Worm (Caenorhabditis elegans) whole organism, L2 larva: ENCODE measurements around the gene grk-1.

ENCODE experiments used
- F13H6.1 ChIP-seq: sonication (generic microtip); optimal IDR thresholded peaks from 2 replicates; lab custom pipeline; 2016; ENCODE audit warnings: missing genetic modification characterization, missing compliant biosample characterization
- R02D3.7 ChIP-seq: fragments of 150-350 bp; optimal IDR thresholded peaks from 2 replicates; lab custom pipeline; 2014; ENCODE audit warnings: missing biosample characterization, missing genetic modification characterization
- alr-1 ChIP-seq: fragments of 150-350 bp; optimal IDR thresholded peaks from 2 replicates; lab custom pipeline; 2014; ENCODE audit warnings: missing biosample characterization, missing genetic modification characterization
- aly-2 ChIP-seq: fragments of 150-350 bp; optimal IDR thresholded peaks from 2 replicates; lab custom pipeline; 2014; ENCODE audit warnings: missing biosample characterization, missing genetic modification characterization
- ama-1 ChIP-seq: fragments of 150-350 bp; optimal IDR thresholded peaks from 2 replicates; lab custom pipeline; 2018; ENCODE audit warnings: inconsistent platforms
- blmp-1 ChIP-seq: sonication (generic microtip); optimal IDR thresholded peaks from 2 replicates; lab custom pipeline; 2017; ENCODE audit warnings: missing genetic modification characterization, mild to moderate bottlenecking, missing compliant biosample characterization, antibody characterized with exemption, moderate library complexity; ENCODE audit not compliant: insufficient read depth
- ceh-82 ChIP-seq: fragments of 150-350 bp; optimal IDR thresholded peaks from 2 replicates; lab custom pipeline; 2014; ENCODE audit warnings: missing biosample characterization, missing genetic modification characterization
- crh-2 ChIP-seq: sonication (generic microtip); optimal IDR thresholded peaks from 2 replicates; lab custom pipeline; 2017; ENCODE audit warnings: missing biosample characterization, missing genetic modification characterization
- dmd-4 ChIP-seq: sonication (generic microtip); optimal IDR thresholded peaks from 2 replicates; lab custom pipeline; 2017; ENCODE audit warnings: missing biosample characterization, missing genetic modification characterization
- egl-27 ChIP-seq: sonication (generic microtip); optimal IDR thresholded peaks from 3 replicates; lab custom pipeline; 2017; ENCODE audit warnings: missing biosample characterization, missing genetic modification reagents, missing genetic modification characterization
- elt-3 ChIP-seq: sonication (generic microtip); optimal IDR thresholded peaks from 2 replicates; lab custom pipeline; 2017; ENCODE audit warnings: missing biosample characterization, missing genetic modification characterization
- fos-1 ChIP-seq: fragments of 150-350 bp; optimal IDR thresholded peaks from 2 replicates; lab custom pipeline; 2014; ENCODE audit warnings: missing biosample characterization, missing genetic modification characterization
- lin-11 ChIP-seq: fragments of 150-350 bp; sonication (generic microtip); optimal IDR thresholded peaks from 2 replicates; lab custom pipeline; 2014; ENCODE audit warnings: missing biosample characterization, missing genetic modification characterization, inconsistent platforms, mixed read lengths
- lin-39 ChIP-seq: fragments of 150-350 bp; optimal IDR thresholded peaks from 2 replicates; lab custom pipeline; 2014; ENCODE audit warnings: missing biosample characterization, missing genetic modification reagents, missing genetic modification characterization
- mab-5 ChIP-seq: fragments of 150-350 bp; optimal IDR thresholded peaks from 2 replicates; lab custom pipeline; 2014; ENCODE audit warnings: missing biosample characterization, missing genetic modification characterization
- mbf-1 ChIP-seq: sonication (generic microtip); optimal IDR thresholded peaks from 2 replicates; lab custom pipeline; 2017; ENCODE audit warnings: missing biosample characterization, missing genetic modification characterization
- mdl-1 ChIP-seq, 2 experiments: fragments of 150-350 bp in 1 of 2; sonication (generic microtip) in 1 of 2; optimal IDR thresholded peaks; 2 replicates each; lab custom pipeline; 2017; ENCODE audit warnings: missing biosample characterization in 2 of 2, missing genetic modification characterization in 2 of 2
- nhr-10 ChIP-seq: sonication (generic microtip); optimal IDR thresholded peaks from 2 replicates; lab custom pipeline; 2017; ENCODE audit warnings: missing biosample characterization, missing genetic modification characterization
- nhr-11 ChIP-seq: fragments of 150-350 bp; optimal IDR thresholded peaks from 2 replicates; lab custom pipeline; 2014; ENCODE audit warnings: missing biosample characterization, missing genetic modification characterization
- nhr-12 ChIP-seq: fragments of 150-350 bp; optimal IDR thresholded peaks from 2 replicates; lab custom pipeline; 2014; ENCODE audit warnings: missing biosample characterization, missing genetic modification characterization
- nhr-129 ChIP-seq: fragments of 150-350 bp; optimal IDR thresholded peaks from 2 replicates; lab custom pipeline; 2014; ENCODE audit warnings: missing biosample characterization, missing genetic modification characterization
- nhr-237 ChIP-seq: fragments of 150-350 bp; optimal IDR thresholded peaks from 2 replicates; lab custom pipeline; 2014; ENCODE audit warnings: missing biosample characterization, missing genetic modification characterization
- nhr-6 ChIP-seq: fragments of 150-350 bp; optimal IDR thresholded peaks from 2 replicates; lab custom pipeline; 2014; ENCODE audit warnings: missing biosample characterization, missing genetic modification characterization
- peb-1 ChIP-seq: fragments of 150-350 bp; optimal IDR thresholded peaks from 2 replicates; lab custom pipeline; 2014; ENCODE audit warnings: missing biosample characterization, missing genetic modification characterization
- sem-4 ChIP-seq: fragments of 150-350 bp; optimal IDR thresholded peaks from 2 replicates; lab custom pipeline; 2014; ENCODE audit warnings: missing biosample characterization, missing genetic modification reagents, missing genetic modification characterization
- skn-1 ChIP-seq: sonication (generic microtip); optimal IDR thresholded peaks from 2 replicates; lab custom pipeline; 2017; ENCODE audit warnings: missing biosample characterization, missing genetic modification characterization
- sma-3 ChIP-seq: sonication (generic microtip); optimal IDR thresholded peaks from 2 replicates; lab custom pipeline; 2016; ENCODE audit warnings: missing genetic modification reagents, missing genetic modification characterization, missing compliant biosample characterization
- sma-9 ChIP-seq, 2 experiments: fragments of 150-350 bp in 1 of 2; sonication (generic microtip) in 1 of 2; optimal IDR thresholded peaks; 2 replicates each; lab custom pipeline; 2014 to 2016; ENCODE audit warnings: missing genetic modification characterization in 2 of 2, mild to moderate bottlenecking in 1 of 2, missing biosample characterization in 1 of 2, missing compliant biosample characterization in 1 of 2, missing genetic modification reagents in 1 of 2, moderate library complexity in 1 of 2
- snpc-4 ChIP-seq: fragments of 150-350 bp; optimal IDR thresholded peaks from 2 replicates; lab custom pipeline; 2014; ENCODE audit warnings: missing biosample characterization, missing genetic modification characterization
- unc-55 ChIP-seq: fragments of 150-350 bp; sonication (generic microtip); optimal IDR thresholded peaks from 3 replicates; lab custom pipeline; 2014; ENCODE audit warnings: missing biosample characterization, missing genetic modification reagents, missing genetic modification characterization
- zag-1 ChIP-seq: fragments of 150-350 bp; optimal IDR thresholded peaks from 2 replicates; lab custom pipeline; 2014; ENCODE audit warnings: missing biosample characterization, missing genetic modification characterization
- ztf-1 ChIP-seq: fragments of 200-800 bp; sonication (Bioruptor generic); conservative IDR thresholded peaks from 2 replicates; pipeline ENCODE4 v1.3.6; 2022; ENCODE audit warnings: missing genetic modification characterization, missing compliant biosample characterization
- ztf-11 ChIP-seq: sonication (generic microtip); optimal IDR thresholded peaks from 2 replicates; lab custom pipeline; 2017; ENCODE audit warnings: missing biosample characterization, missing genetic modification characterization

Gene grk-1

ce11 chrX:9999599-10000201, 692 bp upstream of the grk-1 start (continued):
- TF ChIP-seq nhr-237 (tag; lab: Kevin White, UChicago) = no peak
- TF ChIP-seq sem-4 (tag; lab: Kevin White, UChicago) = peak; percentile 86
- no peak for TF ChIP-seq ztf-11 (tag; lab: Kevin White, UChicago)
- peak; percentile 91 for TF ChIP-seq egl-27 (tag; lab: Kevin White, UChicago)
- no peak for TF ChIP-seq ztf-1 (GFP tag; lab: Robert Waterston, UW)
- peak; percentile 87 for TF ChIP-seq F13H6.1 (tag; lab: Kevin White, UChicago)
- TF ChIP-seq nhr-12 (tag; lab: Kevin White, UChicago) = no peak
- TF ChIP-seq alr-1 = no peak
- peak; percentile 63 for TF ChIP-seq sma-9 (GFP tag; optimal IDR thresholded peaks at IDR 0.05; lab: Kevin White, UChicago)
- no peak for TF ChIP-seq sma-9 (tag; optimal IDR thresholded peaks at IDR 0.05; lab: Kevin White, UChicago)
- peak; percentile 83 for TF ChIP-seq peb-1 (tag; lab: Kevin White, UChicago)
- TF ChIP-seq nhr-11 (tag; lab: Kevin White, UChicago) = no peak
- TF ChIP-seq blmp-1 (tag; lab: Kevin White, UChicago) = no peak
- TF ChIP-seq ceh-82 = peak; percentile 32
- peak; percentile 49 to 71 for TF ChIP-seq mdl-1 (tag; optimal IDR thresholded peaks at IDR 0.05; lab: Kevin White, UChicago)
- peak; percentile 67 for TF ChIP-seq lin-11 (tag; lab: Kevin White, UChicago)

ce11 chrX:9997344-9997743, 1.7 kb downstream of the grk-1 start:
- TF ChIP-seq dmd-4 (tag; lab: Kevin White, UChicago) = no peak
- peak; percentile 46 for TF ChIP-seq fos-1 (tag; lab: Kevin White, UChicago)
- no peak for TF ChIP-seq R02D3.7
- no peak for TF ChIP-seq egl-27 (tag; lab: Kevin White, UChicago)
- no peak for TF ChIP-seq nhr-12 (tag; lab: Kevin White, UChicago)

- TF ChIP-seq unc-55 (GFP tag; lab: Kevin White, UChicago) = no peak
- TF ChIP-seq nhr-6 (tag; lab: Kevin White, UChicago) = no peak
- TF ChIP-seq nhr-129 (tag; lab: Kevin White, UChicago) = peak; percentile 55
- peak; percentile 38 for TF ChIP-seq sma-9 (GFP tag; optimal IDR thresholded peaks at IDR 0.05; lab: Kevin White, UChicago)
- no peak for TF ChIP-seq sma-9 (tag; optimal IDR thresholded peaks at IDR 0.05; lab: Kevin White, UChicago)
- TF ChIP-seq zag-1 (tag; lab: Kevin White, UChicago) = no peak
- no peak for TF ChIP-seq crh-2
- no peak for TF ChIP-seq alr-1
These were observed 5.9 kb downstream of the grk-1 start for ce11 chrX:9993100-9993499.

- TF ChIP-seq snpc-4 = peak; percentile 15
- no peak for TF ChIP-seq mbf-1 (tag; lab: Kevin White, UChicago)
- TF ChIP-seq nhr-11 (tag; lab: Kevin White, UChicago) = no peak
These were observed 10.1 kb downstream of the grk-1 start for ce11 chrX:9988884-9989283.

- TF ChIP-seq nhr-129 (tag; lab: Kevin White, UChicago) (no peak), lin-11 (tag; lab: Kevin White, UChicago) (no peak), skn-1 (tag; lab: Kevin White, UChicago) (no peak), mdl-1 (tag; optimal IDR thresholded peaks at IDR 0.05; lab: Kevin White, UChicago) (no peak), peb-1 (tag; lab: Kevin White, UChicago) (no peak)
These were observed 11.8 kb downstream of the grk-1 start for ce11 chrX:9987166-9987565.

- TF ChIP-seq fos-1 (tag; lab: Kevin White, UChicago) = peak; percentile 5
- TF ChIP-seq nhr-12 (tag; lab: Kevin White, UChicago) = no peak
- TF ChIP-seq dmd-4 (tag; lab: Kevin White, UChicago) = no peak
These were observed 14.1 kb downstream of the grk-1 start, which contains the start of gene F19C6.5 for ce11 chrX:9984889-9985404. Gene F19C6.5 (minus strand): TSS chrX:9984939.

ce11 chrX:9981259-9981658, 17.7 kb downstream of the grk-1 start:
- TF ChIP-seq mab-5 (tag; lab: Kevin White, UChicago) (no peak), unc-55 (GFP tag; lab: Kevin White, UChicago) (no peak), nhr-6 (tag; lab: Kevin White, UChicago) (no peak), aly-2 (tag; lab: Kevin White, UChicago) (no peak), elt-3 (tag; lab: Kevin White, UChicago) (no peak), ama-1 (no peak), nhr-12 (tag; lab: Kevin White, UChicago) (no peak), lin-39 (no peak), dmd-4 (tag; lab: Kevin White, UChicago) (no peak), sma-3 (GFP tag; lab: Kevin White, UChicago) (no peak), nhr-10 (tag; lab: Kevin White, UChicago) (no peak)
